Fruit fly (Drosophila melanogaster) whole organism, adult: ENCODE measurements around the gene CG31381.

Experiments used
- Clk ChIP-seq: fragments of 200-800 bp; sonication (Bioruptor generic); optimal IDR thresholded peaks from 2 replicates; lab custom pipeline; 2017; ENCODE audit warnings: missing biosample characterization, missing genetic modification characterization
- Mnt ChIP-seq: fragments of 200-800 bp; sonication (Bioruptor generic); optimal IDR thresholded peaks from 2 replicates; lab custom pipeline; 2016; ENCODE audit warnings: missing biosample characterization, mild to moderate bottlenecking, missing genetic modification characterization
- cic ChIP-seq: fragments of 200-800 bp; sonication (Bioruptor generic); optimal IDR thresholded peaks from 2 replicates; lab custom pipeline; 2017; ENCODE audit warnings: missing biosample characterization, mild to moderate bottlenecking, missing genetic modification characterization, moderate library complexity
- pad ChIP-seq: fragments of 200-800 bp; sonication (Bioruptor generic); optimal IDR thresholded peaks from 3 replicates; lab custom pipeline; 2017; ENCODE audit warnings: missing biosample characterization, missing genetic modification characterization, mild to moderate bottlenecking, moderate library complexity, missing genetic modification reagents

DNA sequence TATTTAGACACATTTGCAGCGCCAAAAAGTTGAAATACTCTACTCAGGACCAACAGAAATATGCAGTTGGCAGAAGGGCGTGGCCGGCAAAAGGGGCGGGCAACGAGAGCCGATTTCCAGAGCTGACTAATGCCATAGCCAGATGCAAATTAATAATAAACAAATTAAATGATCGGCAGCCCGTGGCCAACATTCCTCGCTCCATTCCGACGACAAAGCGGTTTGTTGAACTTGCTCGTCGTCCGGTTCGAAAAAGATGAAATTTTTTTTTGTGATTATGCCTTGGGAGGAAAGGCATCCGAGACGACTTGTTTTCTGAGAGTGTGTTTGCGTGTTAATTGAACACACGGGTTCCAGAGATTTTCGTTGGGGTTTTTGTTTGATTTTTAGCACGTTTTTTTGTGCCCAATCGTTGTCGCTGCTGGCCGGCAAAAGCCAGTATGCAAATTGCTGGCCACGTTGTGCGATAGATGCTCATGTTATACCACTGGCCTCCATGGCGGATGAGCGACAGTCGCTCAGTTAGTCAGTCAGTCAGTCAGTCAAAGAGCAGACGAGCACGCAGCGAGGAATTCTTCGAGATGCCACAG lies 12.6 kb downstream of the CG31381 start:
- TF ChIP-seq Clk (GFP tag; lab: Kevin White, UChicago) (no peak), Mnt (GFP tag; lab: Kevin White, UChicago) (no peak), cic (GFP tag; lab: Kevin White, UChicago) (no peak), pad (GFP tag; lab: Kevin White, UChicago) (no peak)
